Worm (Caenorhabditis elegans) whole organism, L1 larva: ENCODE measurements around the gene Y48A6B.14.

Experiments used
- C16A3.4 ChIP-seq: fragments of 150-350 bp; optimal IDR thresholded peaks from 2 replicates; lab custom pipeline; 2014; ENCODE audit warnings: missing biosample characterization, missing genetic modification characterization
- C34B4.2 ChIP-seq: sonication (generic microtip); optimal IDR thresholded peaks from 2 replicates; lab custom pipeline; 2017; ENCODE audit warnings: mild to moderate bottlenecking, missing genetic modification characterization, missing compliant biosample characterization
- F16B12.6 ChIP-seq: fragments of 150-350 bp; optimal IDR thresholded peaks from 2 replicates; lab custom pipeline; 2014; ENCODE audit warnings: missing biosample characterization, missing genetic modification characterization
- alr-1 ChIP-seq: fragments of 200-800 bp; sonication (Bioruptor generic); optimal IDR thresholded peaks from 2 replicates; lab custom pipeline; 2018; ENCODE audit warnings: borderline replicate concordance, mild to moderate bottlenecking, missing genetic modification characterization, missing compliant biosample characterization
- ama-1 ChIP-seq: fragments of 150-350 bp; optimal IDR thresholded peaks from 2 replicates; lab custom pipeline; 2014
- blmp-1 ChIP-seq: fragments of 150-350 bp; optimal IDR thresholded peaks from 2 replicates; lab custom pipeline; 2014; ENCODE audit warnings: missing biosample characterization, missing genetic modification characterization
- ceh-8 ChIP-seq: fragments of 200-800 bp; sonication (Bioruptor generic); optimal IDR thresholded peaks from 2 replicates; lab custom pipeline; 2018; ENCODE audit warnings: mild to moderate bottlenecking, missing genetic modification characterization, moderate library complexity, missing compliant biosample characterization
- ceh-82 ChIP-seq, 3 experiments: fragments of 150-350 bp in 1 of 3; sonication (generic microtip) in 2 of 3; optimal IDR thresholded peaks; 2 replicates each; lab custom pipeline; 2014 to 2017; ENCODE audit warnings: missing biosample characterization in 3 of 3, missing genetic modification characterization in 3 of 3
- ces-1 ChIP-seq: fragments of 150-350 bp; optimal IDR thresholded peaks from 2 replicates; lab custom pipeline; 2014; ENCODE audit warnings: missing biosample characterization, missing genetic modification reagents, missing genetic modification characterization
- dsc-1 ChIP-seq: sonication (generic microtip); optimal IDR thresholded peaks from 2 replicates; lab custom pipeline; 2016; ENCODE audit warnings: mild to moderate bottlenecking, missing genetic modification characterization, missing compliant biosample characterization
- efl-1 ChIP-seq, 4 experiments: fragments of 150-350 bp; optimal IDR thresholded peaks in 3 of 4; peaks in 1 of 4; 1 replicate in 1 of 4; 2 replicates in 3 of 4; lab custom pipeline; 2014; ENCODE audit warnings: missing biosample characterization in 2 of 4, missing genetic modification characterization in 2 of 4, missing genetic modification reagents in 2 of 4
- efl-3 ChIP-seq: fragments of 200-800 bp; sonication (Bioruptor generic); optimal IDR thresholded peaks from 2 replicates; lab custom pipeline; 2018; ENCODE audit warnings: mild to moderate bottlenecking, missing genetic modification characterization, missing compliant biosample characterization
- egl-27 ChIP-seq, 2 experiments: fragments of 150-350 bp in 1 of 2; sonication (generic microtip); optimal IDR thresholded peaks; 3 replicates each; lab custom pipeline; 2017 to 2018; ENCODE audit warnings: missing biosample characterization in 2 of 2, missing genetic modification characterization in 2 of 2, missing genetic modification reagents in 2 of 2
- elt-2 ChIP-seq: sonication (generic microtip); optimal IDR thresholded peaks from 2 replicates; lab custom pipeline; 2016; ENCODE audit warnings: missing genetic modification characterization, mild to moderate bottlenecking, inconsistent platforms, missing compliant biosample characterization, missing genetic modification reagents
- elt-3 ChIP-seq, 6 experiments: fragments of 150-350 bp in 1 of 6; sonication (generic microtip); optimal IDR thresholded peaks; 2 replicates each; lab custom pipeline; 2017 to 2018; ENCODE audit warnings: missing biosample characterization in 6 of 6, missing genetic modification characterization in 6 of 6, inconsistent platforms in 1 of 6
- ets-5 ChIP-seq: fragments of 200-800 bp; sonication (Bioruptor generic); IDR thresholded peaks from 2 replicates; pipeline ENCODE4 v1.3.6; 2022; ENCODE audit warnings: missing genetic modification characterization, missing compliant biosample characterization
- fkh-10 ChIP-seq: sonication (generic microtip); optimal IDR thresholded peaks from 2 replicates; lab custom pipeline; 2017; ENCODE audit warnings: missing biosample characterization, missing genetic modification reagents, missing genetic modification characterization
- fkh-4 ChIP-seq: sonication (generic microtip); optimal IDR thresholded peaks from 2 replicates; lab custom pipeline; 2016; ENCODE audit warnings: missing compliant biosample characterization, missing genetic modification characterization, borderline replicate concordance
- grh-1 ChIP-seq: fragments of 200-800 bp; sonication (Bioruptor generic); IDR thresholded peaks from 2 replicates; pipeline ENCODE4 v1.3.6; 2022; ENCODE audit warnings: missing genetic modification reagents, missing genetic modification characterization, missing compliant biosample characterization
- hlh-4 ChIP-seq: sonication (generic microtip); optimal IDR thresholded peaks from 2 replicates; lab custom pipeline; 2016; ENCODE audit warnings: mild to moderate bottlenecking, missing genetic modification characterization, missing compliant biosample characterization
- isw-1 ChIP-seq: fragments of 200-800 bp; sonication (Bioruptor generic); IDR thresholded peaks from 2 replicates; pipeline ENCODE4 v1.3.6; 2022; ENCODE audit warnings: missing genetic modification characterization, missing compliant biosample characterization
- lin-13 ChIP-seq: fragments of 150-350 bp; optimal IDR thresholded peaks from 2 replicates; lab custom pipeline; 2014; ENCODE audit warnings: missing biosample characterization, missing genetic modification reagents, missing genetic modification characterization
- lin-14 ChIP-seq: fragments of 200-800 bp; sonication (Bioruptor generic); optimal IDR thresholded peaks from 2 replicates; lab custom pipeline; 2018; ENCODE audit warnings: mild to moderate bottlenecking, missing genetic modification characterization, moderate library complexity, missing compliant biosample characterization
- lin-35 ChIP-seq, 2 experiments: fragments of 150-350 bp; optimal IDR thresholded peaks; 2 replicates each; lab custom pipeline; 2014; ENCODE audit warnings: missing biosample characterization in 2 of 2, missing genetic modification characterization in 2 of 2, missing genetic modification reagents in 2 of 2
- lsy-2 ChIP-seq, 2 experiments: fragments of 150-350 bp; optimal IDR thresholded peaks; 2 replicates each; lab custom pipeline; 2014; ENCODE audit warnings: missing biosample characterization in 2 of 2, missing genetic modification characterization in 2 of 2
- mdl-1 ChIP-seq, 2 experiments: fragments of 150-350 bp; optimal IDR thresholded peaks; 2 replicates each; lab custom pipeline; 2014 to 2017; ENCODE audit warnings: missing biosample characterization in 2 of 2, missing genetic modification characterization in 2 of 2, inconsistent platforms in 1 of 2
- mep-1 ChIP-seq: fragments of 150-350 bp; optimal IDR thresholded peaks from 2 replicates; lab custom pipeline; 2014; ENCODE audit warnings: missing biosample characterization, missing genetic modification characterization
- nhr-11 ChIP-seq: fragments of 150-350 bp; optimal IDR thresholded peaks from 2 replicates; lab custom pipeline; 2014; ENCODE audit warnings: missing biosample characterization, missing genetic modification characterization
- nhr-12 ChIP-seq: sonication (generic microtip); optimal IDR thresholded peaks from 2 replicates; lab custom pipeline; 2017; ENCODE audit warnings: missing biosample characterization, missing genetic modification characterization
- nhr-19 ChIP-seq: fragments of 200-800 bp; sonication (Bioruptor generic); conservative IDR thresholded peaks from 2 replicates; pipeline ENCODE4 v1.3.6; 2022; ENCODE audit warnings: missing genetic modification characterization, missing compliant biosample characterization
- nhr-237 ChIP-seq: fragments of 150-350 bp; optimal IDR thresholded peaks from 2 replicates; lab custom pipeline; 2014; ENCODE audit warnings: missing biosample characterization, missing genetic modification characterization
- nhr-28 ChIP-seq: fragments of 150-350 bp; optimal IDR thresholded peaks from 2 replicates; lab custom pipeline; 2014; ENCODE audit warnings: missing biosample characterization, missing genetic modification characterization
- nhr-47 ChIP-seq: sonication (generic microtip); optimal IDR thresholded peaks from 2 replicates; lab custom pipeline; 2016; ENCODE audit warnings: mild to moderate bottlenecking, missing genetic modification characterization, moderate library complexity, missing compliant biosample characterization
- nhr-71 ChIP-seq: sonication (generic microtip); optimal IDR thresholded peaks from 2 replicates; lab custom pipeline; 2016; ENCODE audit warnings: mild to moderate bottlenecking, missing genetic modification characterization, moderate library complexity, missing compliant biosample characterization
- nhr-77 ChIP-seq: fragments of 150-350 bp; optimal IDR thresholded peaks from 2 replicates; lab custom pipeline; 2014; ENCODE audit warnings: missing biosample characterization, missing genetic modification characterization
- nhr-84 ChIP-seq: sonication (generic microtip); optimal IDR thresholded peaks from 2 replicates; lab custom pipeline; 2017; ENCODE audit warnings: missing biosample characterization, missing genetic modification characterization
- nhr-85 ChIP-seq: sonication (generic microtip); peaks from one replicate; lab custom pipeline; 2016; ENCODE audit warnings: missing genetic modification characterization, inconsistent platforms, missing compliant biosample characterization
- nhr-90 ChIP-seq: sonication (generic microtip); optimal IDR thresholded peaks from 2 replicates; lab custom pipeline; 2016; ENCODE audit warnings: mild to moderate bottlenecking, missing genetic modification characterization, missing compliant biosample characterization; ENCODE audit not compliant: poor library complexity
- pag-3 ChIP-seq: sonication (generic microtip); optimal IDR thresholded peaks from 2 replicates; lab custom pipeline; 2017; ENCODE audit warnings: missing genetic modification characterization, mild to moderate bottlenecking, missing compliant biosample characterization, antibody characterized with exemption, borderline replicate concordance; ENCODE audit not compliant: insufficient read depth
- pax-3 ChIP-seq: fragments of 200-800 bp; sonication (Bioruptor generic); optimal IDR thresholded peaks from 2 replicates; lab custom pipeline; 2018; ENCODE audit warnings: mild to moderate bottlenecking, missing genetic modification characterization, moderate library complexity, missing compliant biosample characterization
- snpc-4 ChIP-seq: fragments of 150-350 bp; optimal IDR thresholded peaks from 2 replicates; lab custom pipeline; 2014; ENCODE audit warnings: missing biosample characterization, missing genetic modification characterization
- snu-23 ChIP-seq: sonication (generic microtip); optimal IDR thresholded peaks from 2 replicates; lab custom pipeline; 2016; ENCODE audit warnings: missing genetic modification characterization, missing compliant biosample characterization
- tbx-2 ChIP-seq: sonication (generic microtip); optimal IDR thresholded peaks from 2 replicates; lab custom pipeline; 2016; ENCODE audit warnings: missing genetic modification characterization, missing compliant biosample characterization
- tlp-1 ChIP-seq: fragments of 150-350 bp; optimal IDR thresholded peaks from 2 replicates; lab custom pipeline; 2014; ENCODE audit warnings: missing biosample characterization, missing genetic modification characterization
- unc-130 ChIP-seq: fragments of 150-350 bp; optimal IDR thresholded peaks from 2 replicates; lab custom pipeline; 2017; ENCODE audit warnings: missing biosample characterization, missing genetic modification characterization, inconsistent platforms
- unc-98 ChIP-seq: fragments of 200-800 bp; sonication (Bioruptor generic); IDR thresholded peaks from 2 replicates; pipeline ENCODE4 v1.3.6; 2022; ENCODE audit warnings: missing genetic modification characterization, missing compliant biosample characterization
- vab-15 ChIP-seq: sonication (generic microtip); optimal IDR thresholded peaks from 2 replicates; lab custom pipeline; 2017; ENCODE audit warnings: missing genotype, mild to moderate bottlenecking, missing genetic modification characterization, missing compliant biosample characterization
- xbp-1 ChIP-seq: sonication (generic microtip); optimal IDR thresholded peaks from 2 replicates; lab custom pipeline; 2016; ENCODE audit warnings: missing genetic modification characterization, missing compliant biosample characterization
- zip-4 ChIP-seq: fragments of 200-800 bp; sonication (Bioruptor generic); optimal IDR thresholded peaks from 2 replicates; lab custom pipeline; 2018; ENCODE audit warnings: mild to moderate bottlenecking, missing genetic modification characterization, moderate library complexity, missing compliant biosample characterization

The Y48A6B.14 gene

ce11 chrIII:11054532-11055265 is 23.3 kb downstream of the Y48A6B.14 start (continued):
- TF ChIP-seq pag-3 (tag; lab: Kevin White, UChicago) (peak; percentile 49), ets-5 (GFP tag; lab: Robert Waterston, UW) (no peak), egl-27 (tag; optimal IDR thresholded peaks at IDR 0.05; lab: Kevin White, UChicago) (no peak), C16A3.4 (tag; lab: Kevin White, UChicago) (peak; percentile 20), zip-4 (no peak), lin-13 (GFP tag; lab: Kevin White, UChicago) (peak; percentile 12), nhr-47 (peak; percentile 72), snpc-4 (tag; lab: Kevin White, UChicago) (peak; percentile 17), mep-1 (tag; lab: Kevin White, UChicago) (peak; percentile 45), nhr-12 (no peak), nhr-19 (GFP tag; lab: Robert Waterston, UW) (peak; percentile 37), pax-3 (tag; lab: Kevin White, UChicago) (peak; percentile 39), nhr-237 (tag; lab: Kevin White, UChicago) (no peak), fkh-4 (tag; lab: Kevin White, UChicago) (peak; percentile 51), ces-1 (GFP tag; lab: Kevin White, UChicago) (no peak), vab-15 (tag; lab: Kevin White, UChicago) (no peak), nhr-85 (tag; lab: Kevin White, UChicago) (peak; percentile 63), nhr-28 (tag; lab: Kevin White, UChicago) (no peak), nhr-90 (tag; lab: Kevin White, UChicago) (peak; percentile 22), dsc-1 (tag; lab: Kevin White, UChicago) (peak; percentile 90), xbp-1 (peak; percentile 77), lsy-2 (tag; optimal IDR thresholded peaks at IDR 0.05; lab: Kevin White, UChicago) (peak; percentile 37 to 70), tbx-2 (peak; percentile 53), unc-98 (GFP tag; lab: Robert Waterston, UW) (no peak), nhr-84 (tag; lab: Kevin White, UChicago) (no peak), grh-1 (GFP tag; lab: Robert Waterston, UW) (no peak), ceh-82 (tag; optimal IDR thresholded peaks at IDR 0.05; lab: Kevin White, UChicago) (peak; percentile 22 to 66 (median 54)), tlp-1 (no peak), blmp-1 (tag; lab: Kevin White, UChicago) (peak; percentile 87), ceh-8 (GFP tag; lab: Kevin White, UChicago) (no peak), lin-14 (GFP tag; lab: Kevin White, UChicago) (peak; percentile 96), elt-3 (tag; optimal IDR thresholded peaks at IDR 0.05; lab: Kevin White, UChicago) (peak in 1 of 6 experiments; percentile 7), nhr-77 (tag; lab: Kevin White, UChicago) (peak; percentile 13), mdl-1 (tag; optimal IDR thresholded peaks at IDR 0.05; lab: Kevin White, UChicago) (peak in 1 of 2 experiments; percentile 48), fkh-10 (GFP tag; lab: Kevin White, UChicago) (peak; percentile 53), nhr-71 (tag; lab: Kevin White, UChicago) (peak; percentile 78)

- TF ChIP-seq lin-13 (GFP tag; lab: Kevin White, UChicago): no peak
- no peak for TF ChIP-seq ama-1 (lab: Kevin White, UChicago)
- peak; percentile 75 for TF ChIP-seq elt-2 (tag; lab: Kevin White, UChicago)
- TF ChIP-seq grh-1 (GFP tag; lab: Robert Waterston, UW): no peak
- TF ChIP-seq lsy-2 (tag; optimal IDR thresholded peaks at IDR 0.05; lab: Kevin White, UChicago): no peak
- TF ChIP-seq unc-130: no peak
- TF ChIP-seq fkh-4 (tag; lab: Kevin White, UChicago): no peak
- peak in 1 of 2 experiments; percentile 37 for TF ChIP-seq lin-35 (GFP tag; optimal IDR thresholded peaks at IDR 0.05; lab: Kevin White, UChicago)
- no peak for TF ChIP-seq alr-1 (tag; lab: Kevin White, UChicago)
- no peak for TF ChIP-seq nhr-11
- TF ChIP-seq isw-1 (GFP tag; lab: Robert Waterston, UW): no peak
- no peak for TF ChIP-seq efl-1 (optimal IDR thresholded peaks at IDR 0.05; lab: Kevin White, UChicago)
- peak in 1 of 2 experiments; percentile 19 for TF ChIP-seq efl-1 (GFP tag; optimal IDR thresholded peaks at IDR 0.05 in 1 of 2; lab: Kevin White, UChicago)
- TF ChIP-seq mep-1 (tag; lab: Kevin White, UChicago): no peak
- no peak for TF ChIP-seq nhr-19 (GFP tag; lab: Robert Waterston, UW)
- TF ChIP-seq C34B4.2 (tag; lab: Kevin White, UChicago): no peak
- no peak for TF ChIP-seq hlh-4 (tag; lab: Kevin White, UChicago)
- no peak for TF ChIP-seq dsc-1 (tag; lab: Kevin White, UChicago)
- TF ChIP-seq pax-3 (tag; lab: Kevin White, UChicago): no peak
- peak; percentile 8 for TF ChIP-seq snu-23 (GFP tag; lab: Kevin White, UChicago)
- TF ChIP-seq egl-27 (tag; optimal IDR thresholded peaks at IDR 0.05; lab: Kevin White, UChicago): no peak
- no peak for TF ChIP-seq efl-3 (GFP tag; lab: Kevin White, UChicago)
- no peak for TF ChIP-seq F16B12.6 (tag; lab: Kevin White, UChicago)
- no peak for TF ChIP-seq nhr-85 (tag; lab: Kevin White, UChicago)
Measured at ce11 chrIII:11059775-11060174, 28.4 kb downstream of the Y48A6B.14 start.
